Worm (Caenorhabditis elegans) whole organism, midembryonic: ENCODE data around the gene oac-37.

Source experiments
- T22C8.4 ChIP-seq: fragments of 200-800 bp; sonication (Bioruptor generic); IDR thresholded peaks from 2 replicates; pipeline ENCODE4 v1.3.6; 2022; ENCODE audit warnings: missing genetic modification characterization, missing compliant biosample characterization
- cog-1 ChIP-seq: sonication (generic microtip); optimal IDR thresholded peaks from 2 replicates; lab custom pipeline; 2016; ENCODE audit warnings: missing genetic modification characterization, missing compliant biosample characterization
- flt-1 ChIP-seq: fragments of 200-800 bp; sonication (Bioruptor generic); IDR thresholded peaks from 2 replicates; pipeline ENCODE4 v1.3.6; 2022; ENCODE audit warnings: missing genetic modification characterization, missing compliant biosample characterization
- klf-2 ChIP-seq: fragments of 200-800 bp; sonication (Bioruptor generic); conservative IDR thresholded peaks from 2 replicates; pipeline ENCODE4 v1.3.6; 2022; ENCODE audit warnings: missing genetic modification reagents, missing genetic modification characterization, missing compliant biosample characterization
- med-1 ChIP-seq: sonication (generic microtip); optimal IDR thresholded peaks from 2 replicates; lab custom pipeline; 2017; ENCODE audit warnings: missing genetic modification characterization, mild to moderate bottlenecking, missing compliant biosample characterization, antibody characterized with exemption, missing genetic modification reagents; ENCODE audit not compliant: insufficient read depth
- ref-1 ChIP-seq: fragments of 200-800 bp; sonication (Bioruptor generic); conservative IDR thresholded peaks from 2 replicates; pipeline ENCODE4 v1.3.6; 2022; ENCODE audit warnings: missing genetic modification reagents, missing genetic modification characterization, missing compliant biosample characterization
- tab-1 ChIP-seq: fragments of 200-800 bp; sonication (Bioruptor generic); IDR thresholded peaks from 2 replicates; pipeline ENCODE4 v1.3.6; 2022; ENCODE audit warnings: missing genetic modification characterization, missing compliant biosample characterization
- ztf-23 ChIP-seq: fragments of 200-800 bp; sonication (Bioruptor generic); IDR thresholded peaks from 2 replicates; pipeline ENCODE4 v1.3.6; 2022; ENCODE audit warnings: missing genetic modification reagents, missing genetic modification characterization, missing compliant biosample characterization
- ztf-29 ChIP-seq: fragments of 200-800 bp; sonication (Bioruptor generic); IDR thresholded peaks from 2 replicates; pipeline ENCODE4 v1.3.6; 2022; ENCODE audit warnings: missing genetic modification reagents, missing genetic modification characterization, missing compliant biosample characterization

ce11 chrIV:14164109-14164508, 18.4 kb downstream of the oac-37 start:
- TF ChIP-seq cog-1 (tag; lab: Kevin White, UChicago) (no peak), ztf-23 (no peak), flt-1 (GFP tag; lab: Robert Waterston, UW) (no peak), ref-1 (GFP tag; lab: Robert Waterston, UW) (no peak), klf-2 (GFP tag; lab: Robert Waterston, UW) (no peak), T22C8.4 (GFP tag; lab: Robert Waterston, UW) (no peak), med-1 (no peak), tab-1 (GFP tag; lab: Robert Waterston, UW) (no peak), ztf-29 (GFP tag; lab: Robert Waterston, UW) (no peak)
